Fruit fly (Drosophila melanogaster) whole organism: Measurements from ENCODE around the gene Nf-YA.

Experiments
- CG8478 ChIP-seq: fragments of >200 bp; optimal IDR thresholded peaks from 2 replicates; lab custom pipeline; 2018; ENCODE audit warnings: inconsistent platforms
- Dll ChIP-seq: fragments of >200 bp; optimal IDR thresholded peaks from 2 replicates; lab custom pipeline; 2017
- EcR ChIP-seq, 2 experiments: fragments of >200 bp; optimal IDR thresholded peaks; 2 replicates each; lab custom pipeline; 2017; ENCODE audit warnings: missing biosample characterization in 2 of 2, missing genetic modification characterization in 2 of 2, missing genetic modification reagents in 2 of 2
- pan ChIP-seq: fragments of >200 bp; optimal IDR thresholded peaks from 2 replicates; lab custom pipeline; 2017
- psq ChIP-seq: fragments of >200 bp; optimal IDR thresholded peaks from 2 replicates; lab custom pipeline; 2017
- usp ChIP-seq: fragments of >200 bp; optimal IDR thresholded peaks from 2 replicates; lab custom pipeline; 2017; ENCODE audit warnings: missing biosample characterization, missing genetic modification characterization, mixed read lengths

Nf-YA gene

DNA sequence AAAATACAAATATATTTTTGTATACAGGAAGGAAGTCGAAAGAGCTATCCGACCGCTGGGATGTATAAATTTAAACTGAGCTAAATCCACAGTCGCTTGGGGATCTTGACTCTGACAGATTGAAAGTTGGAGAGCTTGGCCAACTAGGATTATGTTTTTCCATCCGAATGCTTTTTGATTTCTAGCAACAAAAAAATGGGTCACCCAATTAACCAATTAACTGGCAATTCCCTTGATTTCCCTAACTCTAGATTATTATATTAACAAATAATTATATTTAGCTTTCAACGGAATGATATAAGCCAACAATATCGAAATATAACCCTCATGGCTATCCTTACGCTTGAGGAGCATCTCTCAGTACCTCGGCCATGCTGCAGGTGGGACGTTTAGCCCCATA lies 24.8 kb downstream of the Nf-YA start, which contains the start of gene CG3982:
Gene CG3982, minus strand, starts transcription at position 101 of the 400 bp plus-strand sequence.
- TF ChIP-seq pan (lab: Kevin White, UChicago): no peak
- TF ChIP-seq usp: no peak
- no peak for TF ChIP-seq EcR (GFP tag; optimal IDR thresholded peaks at IDR 0.05; lab: Kevin White, UChicago)
- no peak for TF ChIP-seq CG8478 (lab: Kevin White, UChicago)
- TF ChIP-seq psq (lab: Kevin White, UChicago): no peak
- no peak for TF ChIP-seq Dll (lab: Kevin White, UChicago)

dm6 chr3L:9410754-9411423 lies 31.2 kb downstream of the Nf-YA start, which contains the start of the genes CG4022 and Cpsf5:
TSS of gene CG4022 (minus strand) at chr3L:9410832.
TSS of gene Cpsf5 (plus strand) at chr3L:9411038.
- TF ChIP-seq psq (lab: Kevin White, UChicago) (no peak), Dll (lab: Kevin White, UChicago) (no peak), pan (lab: Kevin White, UChicago) (no peak), CG8478 (lab: Kevin White, UChicago) (no peak), usp (no peak), EcR (GFP tag; optimal IDR thresholded peaks at IDR 0.05; lab: Kevin White, UChicago) (no peak)

DNA sequence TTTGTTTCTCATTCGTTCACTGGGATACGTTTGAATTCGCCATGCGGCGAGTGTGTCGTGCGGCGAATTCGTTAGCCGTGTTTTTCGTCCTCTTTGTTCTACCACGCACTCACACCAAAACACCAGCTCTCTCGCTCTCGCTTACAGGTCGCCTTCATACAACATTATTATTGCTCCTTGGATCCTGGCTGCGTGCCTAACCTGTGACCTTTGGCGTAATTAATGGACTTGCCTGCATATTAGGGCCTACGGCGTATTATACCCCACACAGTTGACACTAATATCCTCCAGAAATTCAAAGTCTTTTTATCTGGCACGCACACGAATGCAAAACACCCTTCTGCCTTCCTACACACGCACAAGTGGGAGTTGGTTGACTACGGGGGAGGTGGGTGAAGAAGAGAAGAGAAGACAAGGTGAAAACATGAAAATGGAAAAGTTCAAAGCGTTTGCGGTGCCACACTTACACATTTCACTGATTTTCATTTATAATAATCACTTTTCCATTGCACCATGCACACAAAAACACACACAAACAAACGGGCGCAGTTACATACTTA lies 32.0 kb downstream of the Nf-YA start:
- TF ChIP-seq Dll (lab: Kevin White, UChicago) (no peak), pan (lab: Kevin White, UChicago) (no peak), EcR (GFP tag; optimal IDR thresholded peaks at IDR 0.05; lab: Kevin White, UChicago) (no peak), CG8478 (lab: Kevin White, UChicago) (no peak), psq (lab: Kevin White, UChicago) (no peak), usp (no peak)

dm6 chr3L:9404497-9404896 lies 37.6 kb downstream of the Nf-YA start, which contains the start of gene Cpr67B:
TSS of gene Cpr67B (plus strand) at chr3L:9404797.
- no peak for TF ChIP-seq Dll (lab: Kevin White, UChicago)
- TF ChIP-seq psq (lab: Kevin White, UChicago): no peak
- no peak for TF ChIP-seq pan (lab: Kevin White, UChicago)
- no peak for TF ChIP-seq EcR (GFP tag; optimal IDR thresholded peaks at IDR 0.05; lab: Kevin White, UChicago)
- no peak for TF ChIP-seq usp
- no peak for TF ChIP-seq CG8478 (lab: Kevin White, UChicago)

DNA sequence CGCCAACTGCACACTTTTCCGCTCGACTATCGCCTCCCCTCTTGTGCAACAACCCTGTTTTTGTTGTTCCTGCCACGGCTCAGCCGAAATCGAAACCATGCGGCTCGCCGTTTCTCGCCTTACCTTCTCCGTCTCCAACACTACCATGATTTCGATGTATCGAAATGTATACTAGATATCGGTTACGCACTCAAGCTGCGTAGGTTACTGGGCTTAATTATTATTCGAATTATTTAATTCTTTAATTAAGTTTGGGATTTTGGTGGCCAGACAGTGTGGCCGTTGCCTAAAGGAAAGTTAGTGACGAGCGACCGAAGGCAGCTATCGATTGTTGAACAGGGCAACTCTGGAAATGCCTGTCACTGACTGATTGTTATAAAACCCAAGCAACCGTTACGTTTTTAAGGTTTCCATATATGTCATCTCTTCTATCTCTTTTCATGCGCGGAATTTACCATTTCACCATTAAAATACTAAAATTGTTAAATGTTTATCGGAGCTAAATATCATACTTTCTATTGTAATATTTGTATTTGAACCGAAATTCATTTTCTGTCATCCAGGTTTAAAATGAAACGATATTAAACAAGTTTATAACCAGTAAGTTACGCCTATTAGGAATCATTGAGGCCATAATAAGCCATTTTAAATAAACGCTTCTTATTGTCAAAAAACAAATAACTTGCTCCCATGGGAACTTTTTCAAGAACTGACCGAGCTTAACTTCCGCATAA lies 39.7 kb downstream of the Nf-YA start, which contains the start of gene eIF4E1:
Gene eIF4E1, minus strand, starts transcription at position 304 of the 734 bp plus-strand sequence.
- TF ChIP-seq EcR (GFP tag; optimal IDR thresholded peaks at IDR 0.05; lab: Kevin White, UChicago) (no peak), pan (lab: Kevin White, UChicago) (no peak), Dll (lab: Kevin White, UChicago) (no peak), usp (no peak), psq (lab: Kevin White, UChicago) (no peak), CG8478 (lab: Kevin White, UChicago) (no peak)

DNA sequence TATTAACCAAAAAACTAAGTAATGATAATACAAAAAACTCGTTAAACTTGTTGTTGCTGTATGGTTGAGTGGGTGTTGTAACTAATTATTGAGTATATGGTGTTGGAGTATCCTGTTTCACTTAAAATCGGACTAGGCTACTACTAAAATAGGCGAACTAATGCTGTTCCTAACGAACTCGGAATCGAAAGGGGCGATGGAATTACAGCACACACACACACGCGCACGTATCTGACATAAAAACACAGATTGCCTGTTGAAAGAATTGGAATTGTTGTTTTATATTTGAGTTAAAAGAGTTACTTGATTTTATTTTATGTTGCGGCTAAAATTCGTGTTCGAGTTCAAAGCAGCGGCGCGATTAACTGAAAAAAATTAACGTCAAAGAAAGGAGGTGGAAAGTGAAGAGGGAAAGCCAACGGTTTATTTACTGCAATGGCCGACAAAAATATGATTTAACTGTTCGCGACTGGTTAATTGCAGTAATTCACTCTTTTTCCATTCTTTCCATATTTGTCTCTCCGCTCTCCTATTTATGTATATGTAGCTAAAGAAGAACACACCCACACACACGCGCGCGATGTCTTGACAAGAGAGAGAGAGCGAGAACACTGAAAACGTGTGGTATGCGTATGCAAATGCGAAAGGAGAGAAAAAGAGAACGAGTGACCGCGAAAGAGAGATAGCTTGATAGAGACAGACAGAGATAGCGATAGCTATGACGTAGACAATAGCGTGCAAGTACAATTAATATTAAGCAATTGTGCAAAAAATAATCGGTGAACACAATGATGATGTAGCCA lies 40.5 kb downstream of the Nf-YA start:
- peak; percentile 48 for TF ChIP-seq CG8478 (lab: Kevin White, UChicago)
- no peak for TF ChIP-seq psq (lab: Kevin White, UChicago)

DNA sequence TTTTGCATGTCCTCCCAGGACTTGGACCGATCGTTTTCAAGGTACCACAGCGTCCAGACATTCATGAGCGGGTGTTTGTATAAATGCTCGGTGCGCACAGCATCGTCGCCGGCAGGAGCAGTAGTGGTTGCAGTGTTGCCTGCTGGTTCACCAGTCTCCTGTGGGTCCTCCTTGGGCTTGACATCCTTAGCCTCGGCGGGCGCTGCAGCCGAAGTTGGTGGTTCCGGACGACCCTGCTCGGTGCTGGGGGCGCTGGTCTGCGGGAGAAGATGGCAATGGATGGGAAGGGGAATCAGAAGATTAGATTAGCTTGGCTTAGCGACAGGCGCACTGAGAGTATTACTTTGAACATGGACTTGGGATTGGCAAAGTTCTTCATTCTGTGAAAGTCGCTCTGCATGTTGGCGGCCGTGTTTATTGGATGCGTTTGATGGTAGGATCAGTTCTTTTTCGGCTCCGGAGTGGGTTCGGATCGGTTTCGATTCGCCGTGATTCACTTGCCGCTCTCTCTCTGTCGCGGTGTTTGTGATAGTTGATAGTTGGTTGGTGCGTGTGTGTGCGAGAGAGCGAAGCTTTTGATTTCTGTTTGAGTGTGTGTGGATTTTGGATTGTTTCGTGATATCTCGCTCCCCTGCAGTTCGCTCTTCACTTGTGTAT lies 41.2 kb downstream of the Nf-YA start:
- no peak for TF ChIP-seq Dll (lab: Kevin White, UChicago)
- no peak for TF ChIP-seq EcR (GFP tag; optimal IDR thresholded peaks at IDR 0.05; lab: Kevin White, UChicago)

- TF ChIP-seq pan (lab: Kevin White, UChicago) (no peak), psq (lab: Kevin White, UChicago) (no peak), EcR (GFP tag; optimal IDR thresholded peaks at IDR 0.05; lab: Kevin White, UChicago) (no peak), usp (no peak), CG8478 (lab: Kevin White, UChicago) (no peak), Dll (lab: Kevin White, UChicago) (no peak)
Measured at dm6 chr3L:9399855-9400254, 42.2 kb downstream of the Nf-YA start.

dm6 chr3L:9399013-9399750 lies 42.9 kb downstream of the Nf-YA start, which contains the start of gene CG4080:
TSS of gene CG4080 (minus strand) at chr3L:9399227.
- no peak for TF ChIP-seq Dll (lab: Kevin White, UChicago)
- no peak for TF ChIP-seq usp
- TF ChIP-seq CG8478 (lab: Kevin White, UChicago): no peak
- no peak for TF ChIP-seq psq (lab: Kevin White, UChicago)
- TF ChIP-seq pan (lab: Kevin White, UChicago): no peak
- TF ChIP-seq EcR (GFP tag; optimal IDR thresholded peaks at IDR 0.05; lab: Kevin White, UChicago): no peak

DNA sequence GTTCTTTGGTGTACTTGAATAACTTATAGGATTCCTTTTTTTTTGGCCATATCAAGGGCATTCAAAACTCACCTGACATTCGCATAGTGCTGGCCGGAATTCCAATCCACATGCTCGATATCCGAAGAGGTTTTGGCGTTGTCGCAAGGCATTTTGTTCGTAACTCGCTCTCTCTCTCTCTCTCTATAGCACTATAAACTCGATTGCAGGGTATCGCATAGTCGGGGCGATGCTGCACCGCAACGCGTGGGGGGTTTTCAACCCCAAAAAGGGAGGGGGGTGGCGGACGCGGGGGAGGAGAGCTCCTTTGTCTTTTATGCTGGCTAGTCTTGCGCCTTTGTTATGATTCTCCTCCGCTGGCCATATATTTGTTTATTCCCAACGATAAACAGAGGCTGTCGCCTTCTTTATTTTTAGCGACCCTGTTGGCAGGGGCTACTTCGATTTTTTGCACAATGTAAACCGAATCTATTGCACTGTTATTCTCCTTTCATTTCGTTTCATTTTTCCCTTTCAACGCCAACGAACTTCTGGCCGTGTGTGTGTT lies 43.6 kb downstream of the Nf-YA start:
- TF ChIP-seq EcR (GFP tag; optimal IDR thresholded peaks at IDR 0.05; lab: Kevin White, UChicago) (peak in 1 of 2 experiments; percentile 56), pan (lab: Kevin White, UChicago) (no peak)
